Fruit fly (Drosophila melanogaster) whole organism, pupa: Measurements from ENCODE around the gene CG9132.

Source experiments
- CG10348 ChIP-seq: fragments of 200-800 bp; sonication (Bioruptor generic); IDR thresholded peaks from 2 replicates; pipeline ENCODE4 v1.3.6; 2022; ENCODE audit warnings: missing biosample characterization, missing genetic modification characterization
- CG12605 ChIP-seq: fragments of 200-800 bp; sonication (Bioruptor generic); IDR thresholded peaks from 2 replicates; pipeline ENCODE4 v1.3.6; 2022; ENCODE audit warnings: missing biosample characterization, missing genetic modification characterization
- CG13204 ChIP-seq: fragments of 200-800 bp; sonication (Bioruptor generic); optimal IDR thresholded peaks from 2 replicates; lab custom pipeline; 2018; ENCODE audit warnings: missing biosample characterization, mild to moderate bottlenecking, missing genetic modification characterization, moderate library complexity
- CG14655 ChIP-seq: fragments of 200-800 bp; sonication (Bioruptor generic); optimal IDR thresholded peaks from 3 replicates; lab custom pipeline; 2017; ENCODE audit warnings: mild to moderate bottlenecking, missing biosample characterization, missing genetic modification reagents, missing genetic modification characterization
- CG15710 ChIP-seq: fragments of 200-800 bp; sonication (Bioruptor generic); optimal IDR thresholded peaks from 2 replicates; lab custom pipeline; 2018; ENCODE audit warnings: missing biosample characterization, mild to moderate bottlenecking, missing genetic modification characterization, moderate library complexity
- CG17806 ChIP-seq: fragments of 200-800 bp; sonication (Bioruptor generic); optimal IDR thresholded peaks from 2 replicates; lab custom pipeline; 2018; ENCODE audit warnings: missing biosample characterization, mild to moderate bottlenecking, missing genetic modification characterization, moderate library complexity
- CG32121 ChIP-seq: fragments of 200-800 bp; sonication (Bioruptor generic); IDR thresholded peaks from 2 replicates; pipeline ENCODE4 v1.3.6; 2022; ENCODE audit warnings: missing biosample characterization, missing genetic modification characterization
- CG34367 ChIP-seq: fragments of 200-800 bp; sonication (Bioruptor generic); optimal IDR thresholded peaks from 2 replicates; lab custom pipeline; 2018; ENCODE audit warnings: missing biosample characterization, mild to moderate bottlenecking, missing genetic modification characterization
- CG4496 ChIP-seq: fragments of 200-800 bp; sonication (Bioruptor generic); IDR thresholded peaks from 3 replicates; pipeline ENCODE4 v1.3.6; 2022; ENCODE audit warnings: missing biosample characterization, missing genetic modification characterization
- CG8159 ChIP-seq: fragments of 200-800 bp; sonication (Bioruptor generic); optimal IDR thresholded peaks from 3 replicates; lab custom pipeline; 2018; ENCODE audit warnings: missing biosample characterization, mild to moderate bottlenecking, missing genetic modification characterization, moderate library complexity
- CG8301 ChIP-seq: fragments of 200-800 bp; sonication (Bioruptor generic); optimal IDR thresholded peaks from 2 replicates; lab custom pipeline; 2018; ENCODE audit warnings: missing biosample characterization, mild to moderate bottlenecking, missing genetic modification characterization
- CG9948 ChIP-seq: fragments of 200-800 bp; sonication (Bioruptor generic); optimal IDR thresholded peaks from 2 replicates; lab custom pipeline; 2018; ENCODE audit warnings: missing biosample characterization, mild to moderate bottlenecking, missing genetic modification characterization, moderate library complexity
- D1 ChIP-seq: fragments of 200-800 bp; sonication (Bioruptor generic); optimal IDR thresholded peaks from 2 replicates; lab custom pipeline; 2018; ENCODE audit warnings: missing biosample characterization, mild to moderate bottlenecking, missing genetic modification characterization, moderate library complexity
- EcR ChIP-seq: fragments of 200-800 bp; sonication (Bioruptor generic); optimal IDR thresholded peaks from 3 replicates; lab custom pipeline; 2019; ENCODE audit warnings: missing biosample characterization, missing genetic modification characterization, mild to moderate bottlenecking, moderate library complexity, missing genetic modification reagents
- Ets98B ChIP-seq: fragments of 200-800 bp; sonication (Bioruptor generic); IDR thresholded peaks from 2 replicates; pipeline ENCODE4 v1.3.6; 2022; ENCODE audit warnings: missing biosample characterization, missing genetic modification characterization
- Pif1A ChIP-seq: fragments of 200-800 bp; sonication (Bioruptor generic); optimal IDR thresholded peaks from 3 replicates; lab custom pipeline; 2016; ENCODE audit warnings: missing biosample characterization, missing genetic modification characterization
- Pif1B ChIP-seq: fragments of 200-800 bp; sonication (Bioruptor generic); optimal IDR thresholded peaks from 3 replicates; lab custom pipeline; 2016; ENCODE audit warnings: missing biosample characterization, missing genetic modification characterization
- Snoo ChIP-seq: fragments of 200-800 bp; sonication (Bioruptor generic); optimal IDR thresholded peaks from 3 replicates; lab custom pipeline; 2017; ENCODE audit warnings: missing biosample characterization, mild to moderate bottlenecking, missing genetic modification characterization, inconsistent platforms
- fd96Ca ChIP-seq: fragments of 200-800 bp; sonication (Bioruptor generic); IDR thresholded peaks from 3 replicates; pipeline ENCODE4 v1.3.6; 2022; ENCODE audit warnings: missing biosample characterization, missing genetic modification characterization
- gl ChIP-seq: fragments of 200-800 bp; sonication (Bioruptor generic); optimal IDR thresholded peaks from 2 replicates; lab custom pipeline; 2018; ENCODE audit warnings: missing biosample characterization, mild to moderate bottlenecking, missing genetic modification characterization
- rn ChIP-seq: fragments of 200-800 bp; sonication (Bioruptor generic); IDR thresholded peaks from 2 replicates; pipeline ENCODE4 v1.3.6; 2022; ENCODE audit warnings: missing biosample characterization, missing genetic modification characterization

Gene CG9132

DNA sequence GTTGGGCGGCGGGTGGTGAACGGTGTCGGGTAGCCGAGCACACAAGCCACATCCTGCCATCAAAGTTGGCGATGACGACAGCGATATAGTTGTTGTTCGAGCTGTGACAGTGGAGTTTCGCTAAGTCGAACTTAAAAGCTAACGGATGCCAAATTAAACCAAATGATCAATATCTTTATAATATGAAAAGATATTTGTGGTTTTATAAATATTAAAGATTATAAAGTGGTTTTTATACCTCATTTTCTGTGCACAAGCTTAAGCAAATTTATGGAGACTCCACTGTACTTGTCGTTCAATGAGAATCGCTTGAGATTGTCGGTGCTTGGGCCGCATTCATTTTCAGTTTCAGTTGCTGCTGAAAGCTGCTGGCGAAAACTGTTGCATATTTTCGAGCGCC, 21.6 kb upstream of the CG9132 start:
- TF ChIP-seq EcR (GFP tag; lab: Kevin White, UChicago): no peak
- peak; percentile 75 for TF ChIP-seq CG17806 (tag; lab: Kevin White, UChicago)
- TF ChIP-seq CG4496 (GFP tag; lab: Robert Waterston, UW): peak; percentile 90
- TF ChIP-seq CG8301 (tag; lab: Kevin White, UChicago): peak; percentile 73
- peak; percentile 70 for TF ChIP-seq CG14655 (GFP tag; lab: Kevin White, UChicago)
- peak; percentile 87 for TF ChIP-seq CG12605 (GFP tag; lab: Robert Waterston, UW)
- TF ChIP-seq CG8159 (tag; lab: Kevin White, UChicago): peak; percentile 74
- peak; percentile 24 for TF ChIP-seq CG13204 (GFP tag; lab: Kevin White, UChicago)
- peak; percentile 66 for TF ChIP-seq Pif1B (GFP tag; lab: Kevin White, UChicago)
- TF ChIP-seq rn (GFP tag; lab: Robert Waterston, UW): peak; percentile 71
- TF ChIP-seq CG34367 (tag; lab: Kevin White, UChicago): peak; percentile 68
- peak; percentile 77 for TF ChIP-seq CG9948
- TF ChIP-seq Ets98B (GFP tag; lab: Robert Waterston, UW): peak; percentile 88
- TF ChIP-seq gl (tag; lab: Kevin White, UChicago): peak; percentile 15
- TF ChIP-seq D1: peak; percentile 21
- TF ChIP-seq CG10348 (GFP tag; lab: Robert Waterston, UW): peak; percentile 67
- peak; percentile 55 for TF ChIP-seq Snoo (tag; lab: Kevin White, UChicago)
- peak; percentile 83 for TF ChIP-seq CG15710 (tag; lab: Kevin White, UChicago)
- peak; percentile 68 for TF ChIP-seq Pif1A
- peak; percentile 84 for TF ChIP-seq fd96Ca (GFP tag; lab: Robert Waterston, UW)
- peak; percentile 89 for TF ChIP-seq CG32121 (GFP tag; lab: Robert Waterston, UW)

DNA sequence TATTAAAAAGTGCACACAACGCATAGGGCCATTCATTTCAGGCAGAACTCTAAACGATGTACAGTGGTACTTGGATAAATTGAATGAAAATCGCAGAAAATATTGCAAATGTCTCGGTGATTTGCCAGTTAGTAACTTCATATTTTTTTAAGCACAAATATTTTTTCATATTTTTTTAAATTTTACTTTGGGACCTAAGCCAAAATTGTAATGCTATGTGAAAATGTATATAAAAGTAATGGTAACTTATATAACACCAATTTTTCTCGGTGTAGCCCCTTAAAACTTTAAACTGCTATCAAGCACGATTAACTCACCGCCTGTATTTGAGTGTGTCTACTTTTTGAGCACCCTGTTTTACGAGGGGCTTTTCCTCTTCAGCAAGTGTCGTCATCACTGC, 20.7 kb upstream of the CG9132 start:
- TF ChIP-seq CG32121 (GFP tag; lab: Robert Waterston, UW) (peak; percentile 66), CG4496 (GFP tag; lab: Robert Waterston, UW) (peak; percentile 61; the same call in 2 of the 3 replicates), CG14655 (GFP tag; lab: Kevin White, UChicago) (peak; percentile 36), CG10348 (GFP tag; lab: Robert Waterston, UW) (no peak), CG8301 (tag; lab: Kevin White, UChicago) (peak; percentile 29), CG13204 (GFP tag; lab: Kevin White, UChicago) (no peak), fd96Ca (GFP tag; lab: Robert Waterston, UW) (0 out of 3 replicates have a peak, but pooled peaks have one; percentile 14), Pif1A (peak; percentile 31), CG17806 (tag; lab: Kevin White, UChicago) (peak; percentile 4)

DNA sequence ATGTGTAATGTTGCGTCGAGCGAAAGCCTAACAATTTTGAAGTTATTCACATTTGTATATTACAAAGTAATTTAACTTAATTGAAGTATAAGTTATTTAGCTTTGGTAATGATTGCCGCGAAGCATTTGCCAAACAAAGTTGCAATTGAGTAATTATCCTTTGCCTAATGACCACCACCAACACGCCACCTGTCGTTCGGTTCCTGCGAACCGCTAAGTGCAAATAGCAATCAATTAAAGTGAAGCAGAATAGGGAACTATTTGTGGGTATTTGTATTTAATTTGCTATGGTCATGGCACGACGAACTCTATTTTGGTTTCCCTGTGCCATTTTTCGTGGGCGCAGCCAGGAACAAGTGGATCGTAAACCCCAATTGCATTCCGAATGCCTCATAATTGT, 20.2 kb upstream of the CG9132 start:
- TF ChIP-seq CG8159 (tag; lab: Kevin White, UChicago) (no peak), Snoo (tag; lab: Kevin White, UChicago) (no peak), Ets98B (GFP tag; lab: Robert Waterston, UW) (no peak), CG10348 (GFP tag; lab: Robert Waterston, UW) (no peak), D1 (no peak), CG4496 (GFP tag; lab: Robert Waterston, UW) (no peak), CG8301 (tag; lab: Kevin White, UChicago) (no peak), CG32121 (GFP tag; lab: Robert Waterston, UW) (no peak), CG13204 (GFP tag; lab: Kevin White, UChicago) (no peak), CG15710 (tag; lab: Kevin White, UChicago) (no peak), Pif1B (GFP tag; lab: Kevin White, UChicago) (no peak), CG9948 (no peak), gl (tag; lab: Kevin White, UChicago) (no peak), fd96Ca (GFP tag; lab: Robert Waterston, UW) (no peak), CG12605 (GFP tag; lab: Robert Waterston, UW) (no peak)

DNA sequence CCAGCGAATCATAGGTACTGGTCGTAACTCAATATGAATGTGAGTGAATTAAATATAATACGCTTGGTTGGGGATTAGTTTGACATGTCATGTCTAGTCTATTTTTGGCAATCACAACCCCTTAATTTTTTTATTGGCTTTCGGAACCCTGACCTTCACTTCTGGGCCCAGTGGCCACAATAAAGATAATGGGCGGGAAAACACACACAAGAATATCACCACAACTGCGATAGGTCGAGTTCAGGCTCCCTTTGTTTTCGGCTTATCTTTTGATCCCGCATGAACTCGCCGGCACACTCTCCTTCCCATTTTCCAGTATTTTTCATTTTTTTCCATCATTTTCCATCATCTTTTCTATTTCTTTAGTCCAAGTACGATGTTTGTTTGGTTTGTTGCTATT, 17.7 kb upstream of the CG9132 start:
- TF ChIP-seq CG4496 (GFP tag; lab: Robert Waterston, UW): no peak
- no peak for TF ChIP-seq Ets98B (GFP tag; lab: Robert Waterston, UW)
- no peak for TF ChIP-seq CG10348 (GFP tag; lab: Robert Waterston, UW)
- TF ChIP-seq CG32121 (GFP tag; lab: Robert Waterston, UW): no peak
- TF ChIP-seq CG9948: no peak
- TF ChIP-seq CG17806 (tag; lab: Kevin White, UChicago): no peak
- no peak for TF ChIP-seq fd96Ca (GFP tag; lab: Robert Waterston, UW)
- TF ChIP-seq, all 21 proteins: peak for 0

DNA sequence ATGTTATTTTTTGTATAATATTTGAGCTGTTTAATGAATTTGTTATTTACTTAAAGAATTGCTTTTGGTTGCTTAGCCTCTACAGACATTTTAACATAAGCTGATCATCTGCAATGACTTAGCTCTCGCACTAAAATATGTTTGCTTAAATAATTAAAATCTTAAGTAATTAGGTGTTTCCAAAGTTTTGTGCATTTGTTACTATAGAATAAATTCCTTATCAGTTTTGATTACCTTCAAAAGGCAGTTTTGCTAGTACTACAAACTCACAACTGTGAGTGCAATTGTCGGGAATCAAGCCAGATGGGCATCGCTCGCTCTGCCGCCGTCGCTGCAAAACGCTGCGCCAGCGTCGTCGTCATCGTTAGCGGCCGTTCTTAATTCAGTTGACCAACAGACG, 16.0 kb upstream of the CG9132 start:
- TF ChIP-seq CG4496 (GFP tag; lab: Robert Waterston, UW): no peak
- TF ChIP-seq CG9948: no peak
- TF ChIP-seq rn (GFP tag; lab: Robert Waterston, UW): no peak
- TF ChIP-seq CG34367 (tag; lab: Kevin White, UChicago): no peak
- TF ChIP-seq fd96Ca (GFP tag; lab: Robert Waterston, UW): no peak
- no peak for TF ChIP-seq Pif1A
- TF ChIP-seq Pif1B (GFP tag; lab: Kevin White, UChicago): no peak

DNA sequence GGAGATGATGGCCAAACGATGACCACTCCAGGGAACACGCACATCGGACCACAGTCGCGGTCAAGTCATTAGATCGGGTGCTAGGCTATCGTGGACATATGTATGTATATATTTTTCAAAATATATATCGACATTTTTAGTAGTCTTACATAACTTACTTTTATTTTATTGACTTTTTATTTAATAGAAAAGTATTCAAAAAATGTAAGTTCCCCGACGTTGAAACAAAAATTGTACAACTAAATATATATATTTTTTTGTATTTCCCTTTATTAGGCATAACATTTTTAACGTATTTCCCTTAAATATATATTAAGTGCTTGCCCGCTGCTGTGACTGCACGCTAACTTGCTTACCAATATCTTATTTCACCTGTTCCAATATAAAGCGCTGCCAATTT, 14.7 kb upstream of the CG9132 start:
- no peak for TF ChIP-seq fd96Ca (GFP tag; lab: Robert Waterston, UW)
- TF ChIP-seq CG8301 (tag; lab: Kevin White, UChicago): peak; percentile 28
- TF ChIP-seq Ets98B (GFP tag; lab: Robert Waterston, UW): peak; percentile 34
- no peak for TF ChIP-seq D1
- peak; percentile 45; the same call in 1 of the 2 replicates for TF ChIP-seq CG12605 (GFP tag; lab: Robert Waterston, UW)
- peak; percentile 11 for TF ChIP-seq Pif1B (GFP tag; lab: Kevin White, UChicago)
- peak; percentile 18 for TF ChIP-seq CG15710 (tag; lab: Kevin White, UChicago)
- peak; percentile 62 for TF ChIP-seq CG14655 (GFP tag; lab: Kevin White, UChicago)
- TF ChIP-seq CG32121 (GFP tag; lab: Robert Waterston, UW): peak; percentile 64; the same call in 1 of the 2 replicates
- TF ChIP-seq gl (tag; lab: Kevin White, UChicago): no peak
- no peak for TF ChIP-seq CG34367 (tag; lab: Kevin White, UChicago)
- no peak for TF ChIP-seq Pif1A
- TF ChIP-seq Snoo (tag; lab: Kevin White, UChicago): peak; percentile 25
- TF ChIP-seq CG9948: no peak
- no peak for TF ChIP-seq EcR (GFP tag; lab: Kevin White, UChicago)
- no peak for TF ChIP-seq CG10348 (GFP tag; lab: Robert Waterston, UW)
- TF ChIP-seq CG17806 (tag; lab: Kevin White, UChicago): peak; percentile 19
- TF ChIP-seq CG13204 (GFP tag; lab: Kevin White, UChicago): peak; percentile 2
- peak; percentile 47; the same call in 2 of the 3 replicates for TF ChIP-seq CG4496 (GFP tag; lab: Robert Waterston, UW)
- TF ChIP-seq CG8159 (tag; lab: Kevin White, UChicago): peak; percentile 59
